Fruit fly (Drosophila melanogaster) whole organism, embryonic: ENCODE results near the gene sima.
A peak's percentile ranks its signal among the peaks of the same experiment; 100 is the strongest.

Source experiments
- Aef1 ChIP-seq: fragments of 200-800 bp; sonication (Bioruptor generic); IDR thresholded peaks from 3 replicates; pipeline ENCODE4 v1.3.6; 2022; ENCODE audit warnings: missing biosample characterization, missing genetic modification characterization
- Bgb ChIP-seq: fragments of 200-800 bp; sonication (Bioruptor generic); IDR thresholded peaks from 2 replicates; pipeline ENCODE4 v1.3.6; 2022; ENCODE audit warnings: missing biosample characterization, missing genetic modification characterization; ENCODE audit not compliant: partially characterized antibody
- Blimp-1 ChIP-seq: fragments of 200-800 bp; sonication (Bioruptor generic); optimal IDR thresholded peaks from 3 replicates; lab custom pipeline; 2018; ENCODE audit warnings: missing biosample characterization, missing genetic modification characterization, mild to moderate bottlenecking, moderate library complexity, missing genetic modification reagents
- CG10267 ChIP-seq: fragments of 200-800 bp; sonication (Bioruptor generic); optimal IDR thresholded peaks from 2 replicates; lab custom pipeline; 2018; ENCODE audit warnings: missing biosample characterization, mild to moderate bottlenecking, missing genetic modification characterization, moderate library complexity
- CG11247 ChIP-seq: fragments of 200-800 bp; sonication (Bioruptor generic); IDR thresholded peaks from 2 replicates; pipeline ENCODE4 v1.3.6; 2022; ENCODE audit warnings: missing biosample characterization, missing genetic modification characterization
- CG15601 ChIP-seq: fragments of 200-800 bp; sonication (Bioruptor generic); optimal IDR thresholded peaks from 3 replicates; lab custom pipeline; 2019; ENCODE audit warnings: missing biosample characterization, mild to moderate bottlenecking, missing genetic modification characterization, moderate library complexity
- CG17912 ChIP-seq: fragments of 200-800 bp; sonication (Bioruptor generic); optimal IDR thresholded peaks from 2 replicates; lab custom pipeline; 2018; ENCODE audit warnings: missing biosample characterization, mild to moderate bottlenecking, missing genetic modification characterization
- CG18764 ChIP-seq: fragments of 200-800 bp; sonication (Bioruptor generic); optimal IDR thresholded peaks from 3 replicates; lab custom pipeline; 2016; ENCODE audit warnings: missing biosample characterization, missing genetic modification characterization
- CG2129 ChIP-seq: fragments of 200-800 bp; sonication (Bioruptor generic); IDR thresholded peaks from 2 replicates; pipeline ENCODE4 v1.3.6; 2022; ENCODE audit warnings: missing biosample characterization, missing genetic modification characterization; ENCODE audit not compliant: partially characterized antibody
- CG2875 ChIP-seq: fragments of 200-800 bp; sonication (Bioruptor generic); optimal IDR thresholded peaks from 2 replicates; lab custom pipeline; 2017; ENCODE audit warnings: missing biosample characterization, mild to moderate bottlenecking, missing genetic modification characterization, missing genetic modification reagents
- CG3847 ChIP-seq: fragments of 200-800 bp; sonication (Bioruptor generic); IDR thresholded peaks from 2 replicates; pipeline ENCODE4 v1.3.6; 2022; ENCODE audit warnings: missing biosample characterization, missing genetic modification characterization
- CG6254 ChIP-seq: fragments of 200-800 bp; sonication (Bioruptor generic); optimal IDR thresholded peaks from 3 replicates; lab custom pipeline; 2017; ENCODE audit warnings: mild to moderate bottlenecking, missing biosample characterization, missing genetic modification reagents, missing genetic modification characterization
- CG6654 ChIP-seq: fragments of 200-800 bp; sonication (Bioruptor generic); optimal IDR thresholded peaks from 2 replicates; lab custom pipeline; 2017; ENCODE audit warnings: missing biosample characterization, mild to moderate bottlenecking, missing genetic modification characterization
- CG8765 ChIP-seq: fragments of 200-800 bp; sonication (Bioruptor generic); IDR thresholded peaks from 2 replicates; pipeline ENCODE4 v1.3.6; 2022; ENCODE audit warnings: missing biosample characterization, missing genetic modification characterization
- E2f1 ChIP-seq: fragments of 200-800 bp; sonication (Bioruptor generic); IDR thresholded peaks from 2 replicates; pipeline ENCODE4 v1.3.6; 2022; ENCODE audit warnings: missing biosample characterization, missing genetic modification characterization
- Hmr ChIP-seq: fragments of 200-800 bp; sonication (Bioruptor generic); optimal IDR thresholded peaks from 3 replicates; lab custom pipeline; 2017; ENCODE audit warnings: mild to moderate bottlenecking, missing biosample characterization, missing genetic modification reagents, missing genetic modification characterization
- Med ChIP-seq: fragments of 200-800 bp; sonication (Bioruptor generic); peaks from one replicate; lab custom pipeline; 2016; ENCODE audit warnings: missing biosample characterization, missing genetic modification characterization, mild to moderate bottlenecking, inconsistent platforms, moderate library complexity
- Meics ChIP-seq: fragments of 200-800 bp; sonication (Bioruptor generic); optimal IDR thresholded peaks from 2 replicates; lab custom pipeline; 2017; ENCODE audit warnings: missing biosample characterization, mild to moderate bottlenecking, missing genetic modification characterization
- Mes4 ChIP-seq: fragments of 200-800 bp; sonication (Bioruptor generic); optimal IDR thresholded peaks from 2 replicates; lab custom pipeline; 2016; ENCODE audit warnings: missing biosample characterization, missing genetic modification characterization
- Nf-YB ChIP-seq: fragments of 200-800 bp; sonication (Bioruptor generic); optimal IDR thresholded peaks from 3 replicates; lab custom pipeline; 2019; ENCODE audit warnings: missing biosample characterization, mild to moderate bottlenecking, missing genetic modification characterization, moderate library complexity
- Nf-YC ChIP-seq: fragments of 200-800 bp; optimal IDR thresholded peaks from 3 replicates; lab custom pipeline; 2019; ENCODE audit warnings: missing biosample characterization, mild to moderate bottlenecking, missing genetic modification characterization, moderate library complexity
- Optix ChIP-seq: fragments of 200-800 bp; sonication (Bioruptor generic); IDR thresholded peaks from 3 replicates; pipeline ENCODE4 v1.3.6; 2022; ENCODE audit warnings: missing biosample characterization, missing genetic modification characterization
- Rfx ChIP-seq: fragments of 200-800 bp; sonication (Bioruptor generic); IDR thresholded peaks from 2 replicates; pipeline ENCODE4 v1.3.6; 2022; ENCODE audit warnings: missing biosample characterization, missing genetic modification characterization
- Xbp1 ChIP-seq: fragments of 200-800 bp; sonication (Bioruptor generic); optimal IDR thresholded peaks from 3 replicates; lab custom pipeline; 2016; ENCODE audit warnings: missing biosample characterization, mild to moderate bottlenecking, missing genetic modification characterization
- cad ChIP-seq: fragments of >200 bp; optimal IDR thresholded peaks from 2 replicates; lab custom pipeline; 2017; ENCODE audit warnings: missing biosample characterization, missing genetic modification characterization
- chif ChIP-seq, 2 experiments: fragments of 200-800 bp; sonication (Bioruptor generic); optimal IDR thresholded peaks; 3 replicates each; lab custom pipeline; 2016; ENCODE audit warnings: missing biosample characterization in 2 of 2, missing genetic modification characterization in 2 of 2
- crc ChIP-seq: fragments of 200-800 bp; sonication (Bioruptor generic); optimal IDR thresholded peaks from 2 replicates; lab custom pipeline; 2016; ENCODE audit warnings: missing biosample characterization, missing genetic modification characterization
- dmrt99B ChIP-seq: fragments of 200-800 bp; sonication (Bioruptor generic); optimal IDR thresholded peaks from 2 replicates; lab custom pipeline; 2018; ENCODE audit warnings: missing biosample characterization, mild to moderate bottlenecking, missing genetic modification characterization, moderate library complexity
- hbn ChIP-seq: fragments of 200-800 bp; sonication (Bioruptor generic); IDR thresholded peaks from 2 replicates; pipeline ENCODE4 v1.3.6; 2022; ENCODE audit warnings: missing biosample characterization, missing genetic modification characterization; ENCODE audit not compliant: partially characterized antibody
- hth ChIP-seq: fragments of >200 bp; optimal IDR thresholded peaks from 2 replicates; lab custom pipeline; 2017; ENCODE audit warnings: inconsistent platforms
- insv ChIP-seq, 2 experiments: fragments of 200-800 bp; sonication (Bioruptor generic); optimal IDR thresholded peaks; 3 replicates each; lab custom pipeline; 2016 to 2018; ENCODE audit warnings: missing biosample characterization in 2 of 2, missing genetic modification characterization in 2 of 2
- jigr1 ChIP-seq: fragments of 200-800 bp; sonication (Bioruptor generic); IDR thresholded peaks from 3 replicates; pipeline ENCODE4 v1.3.6; 2022; ENCODE audit warnings: missing biosample characterization, missing genetic modification characterization
- maf-S ChIP-seq: fragments of 200-800 bp; sonication (Bioruptor generic); optimal IDR thresholded peaks from 2 replicates; lab custom pipeline; 2016; ENCODE audit warnings: missing biosample characterization, missing genetic modification characterization
- pros ChIP-seq: fragments of 200-800 bp; sonication (Bioruptor generic); optimal IDR thresholded peaks from 3 replicates; lab custom pipeline; 2019; ENCODE audit warnings: missing biosample characterization, mild to moderate bottlenecking, missing genetic modification characterization, moderate library complexity
- rib ChIP-seq: fragments of 200-800 bp; sonication (Bioruptor generic); IDR thresholded peaks from 2 replicates; pipeline ENCODE4 v1.3.6; 2022; ENCODE audit warnings: missing biosample characterization, missing genetic modification characterization
- seq ChIP-seq: fragments of 200-800 bp; sonication (Bioruptor generic); IDR thresholded peaks from 2 replicates; pipeline ENCODE4 v1.3.6; 2022; ENCODE audit warnings: missing biosample characterization, missing genetic modification characterization
- shn ChIP-seq: fragments of 200-800 bp; sonication (Bioruptor generic); optimal IDR thresholded peaks from 3 replicates; lab custom pipeline; 2016; ENCODE audit warnings: missing biosample characterization, missing genetic modification characterization
- vvl ChIP-seq: fragments of 200-800 bp; sonication (Bioruptor generic); IDR thresholded peaks from 2 replicates; pipeline ENCODE4 v1.3.6; 2022; ENCODE audit warnings: missing biosample characterization, missing genetic modification characterization

Gene sima

dm6 chr3R:30022452-30023028, 35.6 kb upstream of the sima start, which contains the start of the genes RpS28a and Axn (continued):
- TF ChIP-seq CG10267 (peak; percentile 7), CG6254 (GFP tag; lab: Kevin White, UChicago) (peak; percentile 86), Optix (no peak; the same call in 2 of the 3 replicates), CG18764 (no peak), maf-S (GFP tag; lab: Kevin White, UChicago) (peak; percentile 26), CG3847 (GFP tag; lab: Robert Waterston, UW) (peak; percentile 76), Aef1 (GFP tag; lab: Robert Waterston, UW) (peak; percentile 16; the same call in 1 of the 3 replicates), cad (GFP tag; lab: Kevin White, UChicago) (no peak), CG17912 (GFP tag; lab: Kevin White, UChicago) (peak; percentile 32), Rfx (GFP tag; lab: Robert Waterston, UW) (peak; percentile 48), Med (peak; percentile 90)

- TF ChIP-seq vvl: 0 out of 2 replicates have a peak, but pooled peaks have one; percentile 8
- no peak for TF ChIP-seq Xbp1 (GFP tag; lab: Kevin White, UChicago)
- TF ChIP-seq CG15601 (tag; lab: Kevin White, UChicago): peak; percentile 97
These were observed 34.7 kb upstream of the sima start for dm6 chr3R:30023445-30023844.

dm6 chr3R:30030061-30030460, 28.1 kb upstream of the sima start:
- no peak for TF ChIP-seq Meics (GFP tag; lab: Kevin White, UChicago)
- TF ChIP-seq dmrt99B (tag; lab: Kevin White, UChicago): no peak
- no peak for TF ChIP-seq Hmr (GFP tag; lab: Kevin White, UChicago)
- peak; percentile 96 for TF ChIP-seq Nf-YB
- TF ChIP-seq Bgb (GFP tag; lab: Robert Waterston, UW): 0 out of 2 replicates have a peak, but pooled peaks have one; percentile 25
- TF ChIP-seq CG2129 (GFP tag; lab: Robert Waterston, UW): no peak
- no peak for TF ChIP-seq rib
- no peak for TF ChIP-seq Blimp-1
- TF ChIP-seq jigr1 (GFP tag; lab: Robert Waterston, UW): no peak
- no peak for TF ChIP-seq CG2875 (GFP tag; lab: Kevin White, UChicago)
- TF ChIP-seq hth (lab: Kevin White, UChicago): no peak
- TF ChIP-seq Mes4 (GFP tag; lab: Kevin White, UChicago): no peak
- no peak for TF ChIP-seq insv (GFP tag; optimal IDR thresholded peaks at IDR 0.05; lab: Kevin White, UChicago)
- no peak for TF ChIP-seq chif (GFP tag; optimal IDR thresholded peaks at IDR 0.05; lab: Kevin White, UChicago)
- TF ChIP-seq pros: peak; percentile 77
- peak; percentile 59; the same call in 1 of the 2 replicates for TF ChIP-seq seq (GFP tag; lab: Robert Waterston, UW)
- no peak for TF ChIP-seq crc (GFP tag; lab: Kevin White, UChicago)
- no peak for TF ChIP-seq CG11247 (GFP tag; lab: Robert Waterston, UW)
- no peak for TF ChIP-seq E2f1 (GFP tag; lab: Robert Waterston, UW)
- no peak for TF ChIP-seq shn (GFP tag; lab: Kevin White, UChicago)
- TF ChIP-seq Nf-YC (tag; lab: Kevin White, UChicago): peak; percentile 96
- no peak for TF ChIP-seq CG6654 (GFP tag; lab: Kevin White, UChicago)
- no peak for TF ChIP-seq hbn (GFP tag; lab: Robert Waterston, UW)
- no peak for TF ChIP-seq CG8765 (GFP tag; lab: Robert Waterston, UW)
